Worm (Caenorhabditis elegans) whole organism, L3 larva: Measurements from ENCODE around the gene C28H8.3.
A peak's percentile ranks its signal among the peaks of the same experiment; 100 is the strongest.

Experiments
- ama-1 ChIP-seq: fragments of 150-350 bp; optimal IDR thresholded peaks from 2 replicates; lab custom pipeline; 2018
- ceh-16 ChIP-seq: sonication (generic microtip); optimal IDR thresholded peaks from 2 replicates; lab custom pipeline; 2017; ENCODE audit warnings: missing biosample characterization, missing genetic modification characterization
- ceh-82 ChIP-seq: fragments of 150-350 bp; optimal IDR thresholded peaks from 2 replicates; lab custom pipeline; 2014; ENCODE audit warnings: missing biosample characterization, missing genetic modification characterization
- egl-27 ChIP-seq: sonication (generic microtip); optimal IDR thresholded peaks from 4 replicates; lab custom pipeline; 2017; ENCODE audit warnings: missing biosample characterization, missing genetic modification reagents, missing genetic modification characterization
- elt-2 ChIP-seq: sonication (generic microtip); optimal IDR thresholded peaks from 2 replicates; lab custom pipeline; 2016; ENCODE audit warnings: missing genetic modification reagents, mild to moderate bottlenecking, missing genetic modification characterization, missing compliant biosample characterization
- elt-3 ChIP-seq, 3 experiments: fragments of 150-350 bp in 1 of 3; sonication (generic microtip) in 2 of 3; optimal IDR thresholded peaks; 2 replicates in 2 of 3; 4 replicates in 1 of 3; lab custom pipeline; 2014 to 2017; ENCODE audit warnings: missing biosample characterization in 3 of 3, missing genetic modification characterization in 3 of 3
- eor-1 ChIP-seq, 2 experiments: fragments of 150-350 bp; optimal IDR thresholded peaks; 2 replicates each; lab custom pipeline; 2014 to 2018; ENCODE audit warnings: missing biosample characterization in 2 of 2, missing genetic modification characterization in 2 of 2
- fkh-2 ChIP-seq: fragments of 150-350 bp; optimal IDR thresholded peaks from 2 replicates; lab custom pipeline; 2014; ENCODE audit warnings: missing biosample characterization, missing genetic modification reagents, missing genetic modification characterization
- fos-1 ChIP-seq: fragments of 150-350 bp; optimal IDR thresholded peaks from 2 replicates; lab custom pipeline; 2014; ENCODE audit warnings: missing biosample characterization, missing genetic modification characterization
- hmg-11 ChIP-seq: sonication (generic microtip); optimal IDR thresholded peaks from 2 replicates; lab custom pipeline; 2016; ENCODE audit warnings: missing genetic modification characterization, missing compliant biosample characterization
- jun-1 ChIP-seq: fragments of 150-350 bp; optimal IDR thresholded peaks from 2 replicates; lab custom pipeline; 2014; ENCODE audit warnings: missing biosample characterization, missing genetic modification reagents, missing genetic modification characterization
- lsy-12 ChIP-seq: sonication (generic microtip); optimal IDR thresholded peaks from 2 replicates; lab custom pipeline; 2016; ENCODE audit warnings: mild to moderate bottlenecking, missing genetic modification characterization, missing compliant biosample characterization
- mml-1 ChIP-seq: fragments of 150-350 bp; sonication (generic microtip); optimal IDR thresholded peaks from 3 replicates; lab custom pipeline; 2014; ENCODE audit warnings: missing biosample characterization, missing genetic modification characterization
- nfya-1 ChIP-seq: sonication (generic microtip); optimal IDR thresholded peaks from 2 replicates; lab custom pipeline; 2017; ENCODE audit warnings: missing genetic modification characterization, mild to moderate bottlenecking, missing compliant biosample characterization, antibody characterized with exemption, moderate library complexity; ENCODE audit not compliant: insufficient read depth
- nhr-11 ChIP-seq: fragments of 150-350 bp; optimal IDR thresholded peaks from 2 replicates; lab custom pipeline; 2014; ENCODE audit warnings: missing biosample characterization, missing genetic modification characterization
- nhr-12 ChIP-seq: fragments of 150-350 bp; optimal IDR thresholded peaks from 2 replicates; lab custom pipeline; 2014; ENCODE audit warnings: missing biosample characterization, missing genetic modification characterization
- nhr-237 ChIP-seq: fragments of 150-350 bp; optimal IDR thresholded peaks from 2 replicates; lab custom pipeline; 2014; ENCODE audit warnings: missing biosample characterization, missing genetic modification characterization
- nhr-25 ChIP-seq: sonication (generic microtip); optimal IDR thresholded peaks from 2 replicates; lab custom pipeline; 2017; ENCODE audit warnings: missing biosample characterization, missing genetic modification characterization
- nhr-28 ChIP-seq: fragments of 150-350 bp; optimal IDR thresholded peaks from 2 replicates; lab custom pipeline; 2014; ENCODE audit warnings: missing biosample characterization, missing genetic modification characterization
- nhr-43 ChIP-seq: sonication (generic microtip); optimal IDR thresholded peaks from 2 replicates; lab custom pipeline; 2016; ENCODE audit warnings: mild to moderate bottlenecking, missing genetic modification characterization, missing compliant biosample characterization; ENCODE audit not compliant: poor library complexity, severe bottlenecking
- nhr-67 ChIP-seq: fragments of 150-350 bp; optimal IDR thresholded peaks from 2 replicates; lab custom pipeline; 2014; ENCODE audit warnings: missing biosample characterization, missing genetic modification characterization
- nhr-76 ChIP-seq: fragments of 150-350 bp; sonication (generic microtip); optimal IDR thresholded peaks from 5 replicates; lab custom pipeline; 2014; ENCODE audit warnings: missing biosample characterization, missing genetic modification characterization
- nhr-77 ChIP-seq: fragments of 150-350 bp; optimal IDR thresholded peaks from 2 replicates; lab custom pipeline; 2014; ENCODE audit warnings: missing biosample characterization, missing genetic modification characterization
- pha-4 ChIP-seq: fragments of 150-350 bp; optimal IDR thresholded peaks from 2 replicates; lab custom pipeline; 2014; ENCODE audit warnings: missing biosample characterization, missing genetic modification reagents, missing genetic modification characterization
- pqm-1 ChIP-seq: fragments of 150-350 bp; optimal IDR thresholded peaks from 2 replicates; lab custom pipeline; 2017; ENCODE audit warnings: missing biosample characterization, missing genetic modification characterization, inconsistent platforms
- skn-1 ChIP-seq: fragments of 150-350 bp; optimal IDR thresholded peaks from 2 replicates; lab custom pipeline; 2014; ENCODE audit warnings: missing biosample characterization, missing genetic modification characterization
- snpc-4 ChIP-seq: fragments of 150-350 bp; optimal IDR thresholded peaks from 2 replicates; lab custom pipeline; 2014; ENCODE audit warnings: missing biosample characterization, missing genetic modification characterization
- unc-39 ChIP-seq: sonication (generic microtip); optimal IDR thresholded peaks from 4 replicates; lab custom pipeline; 2017; ENCODE audit warnings: missing biosample characterization, missing genetic modification characterization

Gene C28H8.3

ce11 chrIII:5953913-5954290 is 45.4 kb downstream of the C28H8.3 start:
- no peak for TF ChIP-seq nhr-12 (tag; lab: Kevin White, UChicago)

- TF ChIP-seq nfya-1 (peak; percentile 84), ceh-82 (no peak), nhr-25 (tag; lab: Kevin White, UChicago) (no peak), pqm-1 (tag; lab: Kevin White, UChicago) (no peak), fkh-2 (tag; lab: Kevin White, UChicago) (no peak), snpc-4 (tag; lab: Kevin White, UChicago) (peak; percentile 36), hmg-11 (tag; lab: Kevin White, UChicago) (peak; percentile 1), skn-1 (no peak)
Observed at ce11 chrIII:5958172-5958886, 49.8 kb downstream of the C28H8.3 start, which contains the start of the genes nono-1 and nop-1. TSS of gene nono-1 (minus strand) at chrIII:5958246. TSS of gene nop-1 (plus strand) at chrIII:5958722.

- no peak for TF ChIP-seq nhr-43 (tag; lab: Kevin White, UChicago)
- no peak for TF ChIP-seq nhr-11
- TF ChIP-seq fkh-2 (tag; lab: Kevin White, UChicago): no peak
- no peak for TF ChIP-seq ceh-16 (tag; lab: Kevin White, UChicago)
- peak; percentile 39 for TF ChIP-seq pha-4 (tag; lab: Kevin White, UChicago)
- no peak for TF ChIP-seq unc-39
- TF ChIP-seq ama-1 (lab: Kevin White, UChicago): no peak
Observed at ce11 chrIII:5959049-5959448, 50.5 kb downstream of the C28H8.3 start.

DNA sequence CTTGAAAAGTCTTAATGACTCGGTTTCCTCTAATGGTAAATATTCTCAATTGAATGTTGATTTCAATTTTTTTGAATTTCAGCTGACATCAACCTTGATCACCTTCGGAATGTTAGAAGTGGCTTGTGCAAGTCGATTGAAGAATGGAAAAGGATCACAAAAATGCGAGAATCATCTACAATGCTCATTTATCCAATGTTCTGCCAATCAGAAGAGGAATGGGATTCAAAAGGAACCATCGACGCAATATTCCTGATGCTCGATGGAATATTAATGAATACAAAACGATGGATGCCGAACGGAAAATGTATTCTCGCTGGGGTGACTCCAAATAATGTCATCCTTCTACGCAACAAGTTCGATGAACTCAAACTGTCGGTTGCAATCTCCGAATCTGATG is 53.1 kb downstream of the C28H8.3 start:
- TF ChIP-seq nhr-237 (tag; lab: Kevin White, UChicago): no peak
- TF ChIP-seq nhr-28: no peak
- no peak for TF ChIP-seq pqm-1 (tag; lab: Kevin White, UChicago)
- TF ChIP-seq, all 47 proteins: peak for 0

DNA sequence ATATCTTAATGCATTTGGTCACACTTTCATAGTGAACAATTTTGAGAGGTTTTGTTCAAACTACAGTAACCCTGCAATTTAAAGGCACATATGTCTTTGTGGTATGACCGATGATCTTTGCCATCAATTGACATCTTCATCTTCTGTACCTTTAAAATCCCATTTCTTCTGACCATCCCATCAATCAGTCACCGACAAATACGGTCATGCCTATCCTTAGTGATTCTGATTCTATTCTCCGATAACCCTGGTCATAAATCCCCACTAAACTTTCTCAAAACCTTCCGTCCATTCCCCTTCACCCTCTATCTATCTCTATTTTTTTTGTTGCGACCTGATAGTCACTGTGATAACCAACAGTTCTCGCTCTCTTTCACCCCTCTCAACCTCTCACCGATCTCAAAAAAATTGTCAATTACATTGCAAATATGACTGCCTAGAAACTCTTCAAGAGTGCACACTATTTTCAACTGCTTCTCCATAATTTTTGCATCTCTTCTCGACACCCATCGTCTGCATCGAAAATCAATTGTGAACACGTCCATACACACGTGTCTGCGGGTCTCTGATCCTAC is 55.6 kb downstream of the C28H8.3 start:
- no peak for TF ChIP-seq eor-1 (tag; optimal IDR thresholded peaks at IDR 0.05; lab: Kevin White, UChicago)
- no peak for TF ChIP-seq nhr-76 (tag; lab: Kevin White, UChicago)
- peak; percentile 49 for TF ChIP-seq pha-4 (tag; lab: Kevin White, UChicago)
- TF ChIP-seq mml-1: no peak
- TF ChIP-seq skn-1: no peak
- TF ChIP-seq jun-1: no peak
- TF ChIP-seq nhr-67: no peak
- TF ChIP-seq nfya-1: no peak
- no peak for TF ChIP-seq lsy-12
- TF ChIP-seq fos-1 (tag; lab: Kevin White, UChicago): no peak
- TF ChIP-seq nhr-77 (tag; lab: Kevin White, UChicago): no peak
- no peak for TF ChIP-seq nhr-237 (tag; lab: Kevin White, UChicago)
- no peak for TF ChIP-seq hmg-11 (tag; lab: Kevin White, UChicago)
- TF ChIP-seq elt-2 (tag; lab: Kevin White, UChicago): peak; percentile 54
- no peak for TF ChIP-seq egl-27 (tag; lab: Kevin White, UChicago)
- peak in 1 of 3 experiments; percentile 11 for TF ChIP-seq elt-3 (tag; optimal IDR thresholded peaks at IDR 0.05; lab: Kevin White, UChicago)
